Worm (Caenorhabditis elegans) whole organism, mixed stage, embryonic: ENCODE results near the gene egl-38.

Source experiments
- hlh-1 ChIP-seq: fragments of 150-350 bp; optimal IDR thresholded peaks from 2 replicates; lab custom pipeline; 2014; ENCODE audit warnings: missing biosample characterization, missing genetic modification reagents, missing genetic modification characterization
- lin-13 ChIP-seq: fragments of 150-350 bp; optimal IDR thresholded peaks from 2 replicates; lab custom pipeline; 2014; ENCODE audit warnings: missing biosample characterization, missing genetic modification characterization
- lsy-2 ChIP-seq: fragments of 150-350 bp; optimal IDR thresholded peaks from 2 replicates; lab custom pipeline; 2014; ENCODE audit warnings: missing biosample characterization, missing genetic modification characterization
- mab-5 ChIP-seq: fragments of 150-350 bp; optimal IDR thresholded peaks from 2 replicates; lab custom pipeline; 2014; ENCODE audit warnings: missing biosample characterization, missing genetic modification characterization
- nhr-12 ChIP-seq: fragments of 150-350 bp; optimal IDR thresholded peaks from 2 replicates; lab custom pipeline; 2014; ENCODE audit warnings: missing biosample characterization, missing genetic modification characterization
- nhr-76 ChIP-seq: sonication (generic microtip); optimal IDR thresholded peaks from 2 replicates; lab custom pipeline; 2017; ENCODE audit warnings: missing biosample characterization, missing genetic modification characterization
- pha-4 ChIP-seq: fragments of 150-350 bp; optimal IDR thresholded peaks from 2 replicates; lab custom pipeline; 2018; ENCODE audit warnings: missing biosample characterization, missing genetic modification reagents, missing genetic modification characterization

- TF ChIP-seq nhr-76 (tag; lab: Kevin White, UChicago) (no peak), pha-4 (tag; lab: Kevin White, UChicago) (no peak), mab-5 (tag; lab: Kevin White, UChicago) (no peak), hlh-1 (tag; lab: Kevin White, UChicago) (no peak), lin-13 (tag; lab: Kevin White, UChicago) (no peak), lsy-2 (tag; lab: Kevin White, UChicago) (no peak), nhr-12 (no peak)
Observed at ce11 chrIV:10150552-10151004, 40.3 kb upstream of the egl-38 start, which contains the start of gene tsp-12.
